Worm (Caenorhabditis elegans) whole organism, mixed stage, embryonic: ENCODE results near the gene ZK355.8.

Experiments used
- blmp-1 ChIP-seq: fragments of 150-350 bp; optimal IDR thresholded peaks from 2 replicates; lab custom pipeline; 2014; ENCODE audit warnings: missing biosample characterization, missing genetic modification characterization
- ceh-43 ChIP-seq: fragments of 200-800 bp; sonication (Bioruptor generic); optimal IDR thresholded peaks from 2 replicates; lab custom pipeline; 2018; ENCODE audit warnings: mild to moderate bottlenecking, missing genetic modification characterization, moderate library complexity, missing compliant biosample characterization
- lin-13 ChIP-seq: fragments of 150-350 bp; optimal IDR thresholded peaks from 2 replicates; lab custom pipeline; 2014; ENCODE audit warnings: missing biosample characterization, missing genetic modification characterization
- lsy-2 ChIP-seq: fragments of 150-350 bp; optimal IDR thresholded peaks from 2 replicates; lab custom pipeline; 2014; ENCODE audit warnings: missing biosample characterization, missing genetic modification characterization
- mab-5 ChIP-seq: fragments of 150-350 bp; optimal IDR thresholded peaks from 2 replicates; lab custom pipeline; 2014; ENCODE audit warnings: missing biosample characterization, missing genetic modification characterization
- nhr-28 ChIP-seq: fragments of 150-350 bp; optimal IDR thresholded peaks from 2 replicates; lab custom pipeline; 2014; ENCODE audit warnings: missing biosample characterization, missing genetic modification characterization
- pha-4 ChIP-seq: fragments of 150-350 bp; optimal IDR thresholded peaks from 2 replicates; lab custom pipeline; 2018; ENCODE audit warnings: missing biosample characterization, missing genetic modification reagents, missing genetic modification characterization
- tbx-8 ChIP-seq: fragments of 200-800 bp; sonication (Bioruptor generic); optimal IDR thresholded peaks from 2 replicates; lab custom pipeline; 2018; ENCODE audit warnings: mild to moderate bottlenecking, missing genetic modification characterization, moderate library complexity, missing compliant biosample characterization

- TF ChIP-seq mab-5 (tag; lab: Kevin White, UChicago) (no peak), ceh-43 (GFP tag; lab: Kevin White, UChicago) (no peak), lin-13 (tag; lab: Kevin White, UChicago) (no peak), nhr-28 (tag; lab: Kevin White, UChicago) (no peak), pha-4 (tag; lab: Kevin White, UChicago) (no peak), lsy-2 (tag; lab: Kevin White, UChicago) (no peak), blmp-1 (tag; lab: Kevin White, UChicago) (no peak), tbx-8 (GFP tag; lab: Kevin White, UChicago) (no peak)
These were observed 39.5 kb downstream of the ZK355.8 start for ce11 chrII:2967064-2967463.
